Fruit fly (Drosophila melanogaster) whole organism, embryonic: Measurements from ENCODE around the gene slow.
A peak's percentile ranks its signal among the peaks of the same experiment; 100 is the strongest.

Source experiments
- Ada2b ChIP-seq: fragments of 200-800 bp; sonication (Bioruptor generic); IDR thresholded peaks from 2 replicates; pipeline ENCODE4 v1.3.6; 2022; ENCODE audit warnings: missing biosample characterization, missing genetic modification characterization
- Awh ChIP-seq: fragments of 200-800 bp; sonication (Bioruptor generic); IDR thresholded peaks from 2 replicates; pipeline ENCODE4, ENCODE4 v1.3.6; 2022; ENCODE audit warnings: missing biosample characterization, missing genetic modification characterization
- B-H2 ChIP-seq: fragments of 200-800 bp; sonication (Bioruptor generic); optimal IDR thresholded peaks from 2 replicates; lab custom pipeline; 2018; ENCODE audit warnings: missing biosample characterization, mild to moderate bottlenecking, missing genetic modification characterization
- BEAF-32 ChIP-seq: fragments of 200-800 bp; sonication (Bioruptor generic); optimal IDR thresholded peaks from 3 replicates; lab custom pipeline; 2017; ENCODE audit warnings: missing biosample characterization, missing genetic modification characterization, mild to moderate bottlenecking, moderate library complexity, missing genetic modification reagents
- Bgb ChIP-seq: fragments of 200-800 bp; sonication (Bioruptor generic); IDR thresholded peaks from 2 replicates; pipeline ENCODE4 v1.3.6; 2022; ENCODE audit warnings: missing biosample characterization, missing genetic modification characterization; ENCODE audit not compliant: partially characterized antibody
- CG12104 ChIP-seq: fragments of 200-800 bp; sonication (Bioruptor generic); optimal IDR thresholded peaks from 3 replicates; lab custom pipeline; 2016; ENCODE audit warnings: missing biosample characterization, missing genetic modification characterization
- CG13624 ChIP-seq: fragments of 200-800 bp; sonication (Bioruptor generic); optimal IDR thresholded peaks from 2 replicates; lab custom pipeline; 2016; ENCODE audit warnings: missing biosample characterization, missing genetic modification characterization
- CG13894 ChIP-seq: fragments of 200-800 bp; sonication (Bioruptor generic); optimal IDR thresholded peaks from 3 replicates; lab custom pipeline; 2018; ENCODE audit warnings: missing biosample characterization, mild to moderate bottlenecking, missing genetic modification characterization, moderate library complexity
- CG17612 ChIP-seq: fragments of 200-800 bp; sonication (Bioruptor generic); IDR thresholded peaks from 2 replicates; pipeline ENCODE4 v1.3.6; 2022; ENCODE audit warnings: missing biosample characterization, missing genetic modification characterization
- CG2129 ChIP-seq: fragments of 200-800 bp; sonication (Bioruptor generic); IDR thresholded peaks from 2 replicates; pipeline ENCODE4 v1.3.6; 2022; ENCODE audit warnings: missing biosample characterization, missing genetic modification characterization; ENCODE audit not compliant: partially characterized antibody
- CG2678 ChIP-seq: fragments of 200-800 bp; sonication (Bioruptor generic); optimal IDR thresholded peaks from 3 replicates; lab custom pipeline; 2019; ENCODE audit warnings: missing biosample characterization, mild to moderate bottlenecking, missing genetic modification characterization, moderate library complexity
- CG31365 ChIP-seq: fragments of 200-800 bp; sonication (Bioruptor generic); optimal IDR thresholded peaks from 2 replicates; lab custom pipeline; 2018; ENCODE audit warnings: missing biosample characterization, mild to moderate bottlenecking, missing genetic modification characterization
- CG32772 ChIP-seq: fragments of 200-800 bp; sonication (Bioruptor generic); IDR thresholded peaks from 2 replicates; pipeline ENCODE4 v1.3.6; 2022; ENCODE audit warnings: missing biosample characterization, missing genetic modification characterization
- CG4820 ChIP-seq: fragments of 200-800 bp; sonication (Bioruptor generic); optimal IDR thresholded peaks from 3 replicates; lab custom pipeline; 2016; ENCODE audit warnings: missing biosample characterization, missing genetic modification characterization
- CG6765 ChIP-seq: fragments of 200-800 bp; sonication (Bioruptor generic); optimal IDR thresholded peaks from 3 replicates; lab custom pipeline; 2017; ENCODE audit warnings: missing biosample characterization, mild to moderate bottlenecking, missing genetic modification characterization
- CG8089 ChIP-seq: fragments of 200-800 bp; sonication (Bioruptor generic); optimal IDR thresholded peaks from 3 replicates; lab custom pipeline; 2016; ENCODE audit warnings: missing biosample characterization, missing genetic modification characterization
- CG9817 ChIP-seq: fragments of 200-800 bp; sonication (Bioruptor generic); optimal IDR thresholded peaks from 2 replicates; lab custom pipeline; 2018; ENCODE audit warnings: missing biosample characterization, mild to moderate bottlenecking, missing genetic modification characterization, moderate library complexity
- CkIIα-i1 ChIP-seq: fragments of 200-800 bp; sonication (Bioruptor generic); IDR thresholded peaks from 2 replicates; pipeline ENCODE4 v1.3.6; 2022; ENCODE audit warnings: missing biosample characterization, missing genetic modification characterization
- Dad ChIP-seq: fragments of 200-800 bp; sonication (Bioruptor generic); optimal IDR thresholded peaks from 3 replicates; lab custom pipeline; 2016; ENCODE audit warnings: missing biosample characterization, missing genetic modification characterization
- Dbx ChIP-seq: fragments of 200-800 bp; sonication (Bioruptor generic); IDR thresholded peaks from 3 replicates; pipeline ENCODE4 v1.3.6; 2022; ENCODE audit warnings: missing biosample characterization, missing genetic modification characterization
- Dll ChIP-seq: fragments of 200-800 bp; sonication (Bioruptor generic); IDR thresholded peaks from 4 replicates; pipeline ENCODE4 v1.3.6; 2022; ENCODE audit warnings: missing biosample characterization, missing genetic modification characterization; ENCODE audit not compliant: partially characterized antibody
- Dref ChIP-seq: fragments of 200-800 bp; sonication (Bioruptor generic); IDR thresholded peaks from 2 replicates; pipeline ENCODE4 v1.3.6; 2022; ENCODE audit warnings: missing biosample characterization, missing genetic modification characterization
- HLH3B ChIP-seq: fragments of 200-800 bp; sonication (Bioruptor generic); IDR thresholded peaks from 2 replicates; pipeline ENCODE4 v1.3.6; 2022; ENCODE audit warnings: missing biosample characterization, missing genetic modification characterization
- HLH4C ChIP-seq: fragments of 200-800 bp; sonication (Bioruptor generic); IDR thresholded peaks from 3 replicates; pipeline ENCODE4 v1.3.6; 2022; ENCODE audit warnings: missing biosample characterization, missing genetic modification characterization; ENCODE audit not compliant: partially characterized antibody
- Jarid2 ChIP-seq: fragments of 200-800 bp; sonication (Bioruptor generic); optimal IDR thresholded peaks from 3 replicates; lab custom pipeline; 2017; ENCODE audit warnings: mild to moderate bottlenecking, missing biosample characterization, missing genetic modification reagents, missing genetic modification characterization
- Kr ChIP-seq: fragments of 200-800 bp; sonication (Bioruptor generic); optimal IDR thresholded peaks from 2 replicates; lab custom pipeline; 2017; ENCODE audit warnings: missing biosample characterization, mild to moderate bottlenecking, missing genetic modification characterization
- Myb ChIP-seq: fragments of 200-800 bp; sonication (Bioruptor generic); optimal IDR thresholded peaks from 2 replicates; lab custom pipeline; 2016; ENCODE audit warnings: missing biosample characterization, missing genetic modification characterization
- NC2β ChIP-seq: fragments of 200-800 bp; sonication (Bioruptor generic); optimal IDR thresholded peaks from 2 replicates; lab custom pipeline; 2016; ENCODE audit warnings: missing biosample characterization, missing genetic modification characterization
- NFAT ChIP-seq: fragments of 200-800 bp; sonication (Bioruptor generic); IDR thresholded peaks from 2 replicates; pipeline ENCODE4 v1.3.6; 2022; ENCODE audit warnings: missing biosample characterization, missing genetic modification characterization
- Ptx1 ChIP-seq: fragments of 200-800 bp; sonication (Bioruptor generic); IDR thresholded peaks from 2 replicates; pipeline ENCODE4 v1.3.6; 2022; ENCODE audit warnings: missing biosample characterization, missing genetic modification characterization
- Sox102F ChIP-seq: fragments of 200-800 bp; sonication (Bioruptor generic); optimal IDR thresholded peaks from 2 replicates; lab custom pipeline; 2018; ENCODE audit warnings: missing biosample characterization, mild to moderate bottlenecking, missing genetic modification characterization, moderate library complexity
- Sry-δ ChIP-seq: fragments of 200-800 bp; sonication (Bioruptor generic); optimal IDR thresholded peaks from 2 replicates; lab custom pipeline; 2016; ENCODE audit warnings: missing biosample characterization, missing genetic modification characterization
- abd-A ChIP-seq: fragments of 200-800 bp; sonication (Bioruptor generic); optimal IDR thresholded peaks from 3 replicates; lab custom pipeline; 2019; ENCODE audit warnings: missing biosample characterization, mild to moderate bottlenecking, missing genetic modification characterization, moderate library complexity
- amos ChIP-seq: fragments of 200-800 bp; sonication (Bioruptor generic); IDR thresholded peaks from 2 replicates; pipeline ENCODE4 v1.3.6; 2022; ENCODE audit warnings: missing biosample characterization, missing genetic modification characterization; ENCODE audit not compliant: partially characterized antibody
- ap ChIP-seq: fragments of 200-800 bp; sonication (Bioruptor generic); IDR thresholded peaks from 2 replicates; pipeline ENCODE4 v1.3.6; 2022; ENCODE audit warnings: missing biosample characterization, missing genetic modification characterization
- caup ChIP-seq: fragments of 200-800 bp; sonication (Bioruptor generic); optimal IDR thresholded peaks from 3 replicates; lab custom pipeline; 2017; ENCODE audit warnings: missing biosample characterization, mild to moderate bottlenecking, missing genetic modification characterization, moderate library complexity; ENCODE audit not compliant: severe bottlenecking
- cwo ChIP-seq: fragments of 200-800 bp; sonication (Bioruptor generic); optimal IDR thresholded peaks from 3 replicates; lab custom pipeline; 2017; ENCODE audit warnings: missing biosample characterization, missing genetic modification characterization, mild to moderate bottlenecking, moderate library complexity, missing genetic modification reagents
- dimm ChIP-seq: fragments of 200-800 bp; sonication (Bioruptor generic); IDR thresholded peaks from 2 replicates; pipeline ENCODE4 v1.3.6; 2022; ENCODE audit warnings: missing biosample characterization, missing genetic modification characterization
- fru ChIP-seq: fragments of >200 bp; optimal IDR thresholded peaks from 2 replicates; lab custom pipeline; 2017
- gro ChIP-seq: fragments of 200-800 bp; sonication (Bioruptor generic); optimal IDR thresholded peaks from 2 replicates; lab custom pipeline; 2016; ENCODE audit warnings: missing biosample characterization, missing genetic modification characterization
- gsb-n ChIP-seq: fragments of 200-800 bp; sonication (Bioruptor generic); optimal IDR thresholded peaks from 3 replicates; lab custom pipeline; 2018; ENCODE audit warnings: missing biosample characterization, mild to moderate bottlenecking, missing genetic modification characterization
- maf-S ChIP-seq: fragments of 200-800 bp; sonication (Bioruptor generic); optimal IDR thresholded peaks from 2 replicates; lab custom pipeline; 2016; ENCODE audit warnings: missing biosample characterization, missing genetic modification characterization
- odd ChIP-seq: fragments of 200-800 bp; sonication (Bioruptor generic); optimal IDR thresholded peaks from 2 replicates; lab custom pipeline; 2017; ENCODE audit warnings: missing biosample characterization, mild to moderate bottlenecking, missing genetic modification characterization
- pan ChIP-seq, 4 experiments: fragments of >200 bp in 3 of 4; fragments of 200-800 bp in 1 of 4; sonication (Bioruptor generic) in 1 of 4; optimal IDR thresholded peaks in 3 of 4; IDR thresholded peaks in 1 of 4; 2 replicates each; pipeline versions ENCODE4 v1.3.6 to Lab custom; 2017 to 2022; ENCODE audit warnings: missing biosample characterization in 2 of 4, missing genetic modification characterization in 2 of 4, mixed read lengths in 1 of 4
- pho ChIP-seq: fragments of 200-800 bp; sonication (Bioruptor generic); optimal IDR thresholded peaks from 2 replicates; lab custom pipeline; 2016; ENCODE audit warnings: missing biosample characterization, missing genetic modification characterization
- pzg ChIP-seq: fragments of 200-800 bp; sonication (Bioruptor generic); optimal IDR thresholded peaks from 3 replicates; lab custom pipeline; 2018; ENCODE audit warnings: missing biosample characterization, mild to moderate bottlenecking, missing genetic modification characterization, moderate library complexity
- repo ChIP-seq: fragments of 200-800 bp; sonication (Bioruptor generic); optimal IDR thresholded peaks from 2 replicates; lab custom pipeline; 2016; ENCODE audit warnings: missing biosample characterization, missing genetic modification characterization
- sna ChIP-seq: fragments of 200-800 bp; sonication (Bioruptor generic); IDR thresholded peaks from 2 replicates; pipeline ENCODE4 v1.3.6; 2022; ENCODE audit warnings: missing biosample characterization, missing genetic modification characterization; ENCODE audit not compliant: partially characterized antibody
- sob ChIP-seq: fragments of 200-800 bp; sonication (Bioruptor generic); IDR thresholded peaks from 2 replicates; pipeline ENCODE4 v1.3.6; 2022; ENCODE audit warnings: missing biosample characterization, missing genetic modification characterization
- sqz ChIP-seq: fragments of 200-800 bp; sonication (Bioruptor generic); optimal IDR thresholded peaks from 3 replicates; lab custom pipeline; 2018; ENCODE audit warnings: missing biosample characterization, mild to moderate bottlenecking, missing genetic modification characterization
- tx ChIP-seq: fragments of 200-800 bp; sonication (Bioruptor generic); optimal IDR thresholded peaks from 2 replicates; lab custom pipeline; 2016; ENCODE audit warnings: missing biosample characterization, missing genetic modification characterization

Gene slow

dm6 chr3L:4378895-4379294 lies 5.3 kb upstream of the slow start (continued):
- TF ChIP-seq CG2678 (tag; lab: Kevin White, UChicago) (peak; percentile 83), pan (optimal IDR thresholded peaks at IDR 0.05; lab: Kevin White, UChicago) (no peak), pan (GFP tag; optimal IDR thresholded peaks at IDR 0.05 in 1 of 2, IDR thresholded peaks at IDR 0.05 in 1 of 2) (peak in 1 of 2 experiments; percentile 62), Awh (GFP tag; lab: Robert Waterston, UW) (no peak), pzg (GFP tag; lab: Kevin White, UChicago) (no peak), gsb-n (tag; lab: Kevin White, UChicago) (no peak), CG17612 (GFP tag; lab: Robert Waterston, UW) (no peak), CkIIα-i1 (GFP tag; lab: Robert Waterston, UW) (no peak), Myb (no peak), CG31365 (tag; lab: Kevin White, UChicago) (no peak), Dad (GFP tag; lab: Kevin White, UChicago) (no peak), gro (GFP tag; lab: Kevin White, UChicago) (peak; percentile 21), repo (GFP tag; lab: Kevin White, UChicago) (no peak), CG9817 (tag; lab: Kevin White, UChicago) (peak; percentile 22), CG13894 (tag; lab: Kevin White, UChicago) (peak; percentile 64), Ada2b (GFP tag; lab: Robert Waterston, UW) (peak; percentile 64), NFAT (no peak), CG2129 (no peak), Kr (GFP tag; lab: Kevin White, UChicago) (no peak), Dbx (GFP tag; lab: Robert Waterston, UW) (peak; percentile 77), Dll (no peak), abd-A (tag; lab: Kevin White, UChicago) (peak; percentile 41), CG4820 (peak; percentile 19), odd (peak; percentile 38), sqz (no peak), sob (GFP tag; lab: Robert Waterston, UW) (peak; percentile 64), amos (GFP tag; lab: Robert Waterston, UW) (no peak), ap (GFP tag; lab: Robert Waterston, UW) (peak; percentile 44; the same call in 1 of the 2 replicates), Ptx1 (GFP tag; lab: Robert Waterston, UW) (peak; percentile 68), CG32772 (GFP tag; lab: Robert Waterston, UW) (peak; percentile 28; the same call in 1 of the 2 replicates), sna (no peak), Bgb (GFP tag; lab: Robert Waterston, UW) (no peak), Dref (GFP tag; lab: Robert Waterston, UW) (no peak), dimm (GFP tag; lab: Robert Waterston, UW) (no peak), NC2β (GFP tag; lab: Kevin White, UChicago) (no peak), HLH4C (GFP tag; lab: Robert Waterston, UW) (no peak), pho (GFP tag; lab: Kevin White, UChicago) (peak; percentile 44), tx (GFP tag; lab: Kevin White, UChicago) (peak; percentile 11), caup (GFP tag; lab: Kevin White, UChicago) (peak; percentile 69), maf-S (no peak), fru (lab: Kevin White, UChicago) (no peak), Sry-δ (GFP tag; lab: Kevin White, UChicago) (no peak), cwo (GFP tag; lab: Kevin White, UChicago) (peak; percentile 50), B-H2 (GFP tag; lab: Kevin White, UChicago) (peak; percentile 46), CG12104 (GFP tag; lab: Kevin White, UChicago) (peak; percentile 29), Sox102F (GFP tag; lab: Kevin White, UChicago) (peak; percentile 61), CG6765 (no peak), HLH3B (GFP tag; lab: Robert Waterston, UW) (peak; percentile 45; the same call in 1 of the 2 replicates), CG8089 (GFP tag; lab: Kevin White, UChicago) (no peak), BEAF-32 (GFP tag; lab: Kevin White, UChicago) (no peak), Jarid2 (GFP tag; lab: Kevin White, UChicago) (no peak), CG13624 (GFP tag; lab: Kevin White, UChicago) (peak; percentile 49)
